Worm (Caenorhabditis elegans) whole organism, L2 larva: Measurements from ENCODE around the gene T05H4.11.
A peak's percentile ranks its signal among the peaks of the same experiment; 100 is the strongest.

Source experiments
- C34F6.9 ChIP-seq: fragments of 150-350 bp; optimal IDR thresholded peaks from 2 replicates; lab custom pipeline; 2014; ENCODE audit warnings: missing biosample characterization, missing genetic modification characterization
- F13H6.1 ChIP-seq: sonication (generic microtip); optimal IDR thresholded peaks from 2 replicates; lab custom pipeline; 2016; ENCODE audit warnings: missing genetic modification characterization, missing compliant biosample characterization
- R02D3.7 ChIP-seq: fragments of 150-350 bp; optimal IDR thresholded peaks from 2 replicates; lab custom pipeline; 2014; ENCODE audit warnings: missing biosample characterization, missing genetic modification characterization
- Y55F3AM.14 ChIP-seq: fragments of 200-800 bp; sonication (Bioruptor generic); optimal IDR thresholded peaks from 2 replicates; lab custom pipeline; 2018; ENCODE audit warnings: mild to moderate bottlenecking, missing genetic modification characterization, missing compliant biosample characterization
- aly-2 ChIP-seq: fragments of 150-350 bp; optimal IDR thresholded peaks from 2 replicates; lab custom pipeline; 2014; ENCODE audit warnings: missing biosample characterization, missing genetic modification characterization
- ama-1 ChIP-seq: fragments of 150-350 bp; optimal IDR thresholded peaks from 2 replicates; lab custom pipeline; 2018; ENCODE audit warnings: inconsistent platforms
- crh-2 ChIP-seq: sonication (generic microtip); optimal IDR thresholded peaks from 2 replicates; lab custom pipeline; 2017; ENCODE audit warnings: missing biosample characterization, missing genetic modification characterization
- egl-27 ChIP-seq: sonication (generic microtip); optimal IDR thresholded peaks from 3 replicates; lab custom pipeline; 2017; ENCODE audit warnings: missing biosample characterization, missing genetic modification reagents, missing genetic modification characterization
- elt-1 ChIP-seq: fragments of 150-350 bp; optimal IDR thresholded peaks from 2 replicates; lab custom pipeline; 2014; ENCODE audit warnings: missing biosample characterization, missing genetic modification characterization
- elt-3 ChIP-seq: sonication (generic microtip); optimal IDR thresholded peaks from 2 replicates; lab custom pipeline; 2017; ENCODE audit warnings: missing biosample characterization, missing genetic modification characterization
- fos-1 ChIP-seq: fragments of 150-350 bp; optimal IDR thresholded peaks from 2 replicates; lab custom pipeline; 2014; ENCODE audit warnings: missing biosample characterization, missing genetic modification characterization
- gmeb-1 ChIP-seq: fragments of 150-350 bp; optimal IDR thresholded peaks from 2 replicates; lab custom pipeline; 2014; ENCODE audit warnings: missing biosample characterization, missing genetic modification characterization
- lin-13 ChIP-seq: fragments of 150-350 bp; optimal IDR thresholded peaks from 2 replicates; lab custom pipeline; 2014; ENCODE audit warnings: missing biosample characterization, missing genetic modification reagents, missing genetic modification characterization
- lin-39 ChIP-seq: fragments of 150-350 bp; optimal IDR thresholded peaks from 2 replicates; lab custom pipeline; 2014; ENCODE audit warnings: missing biosample characterization, missing genetic modification reagents, missing genetic modification characterization
- lsy-2 ChIP-seq, 2 experiments: fragments of 150-350 bp in 1 of 2; sonication (generic microtip) in 1 of 2; optimal IDR thresholded peaks; 2 replicates each; lab custom pipeline; 2014 to 2017; ENCODE audit warnings: missing biosample characterization in 2 of 2, missing genetic modification characterization in 2 of 2
- mab-5 ChIP-seq: fragments of 150-350 bp; optimal IDR thresholded peaks from 2 replicates; lab custom pipeline; 2014; ENCODE audit warnings: missing biosample characterization, missing genetic modification characterization
- mbf-1 ChIP-seq: sonication (generic microtip); optimal IDR thresholded peaks from 2 replicates; lab custom pipeline; 2017; ENCODE audit warnings: missing biosample characterization, missing genetic modification characterization
- mdl-1 ChIP-seq, 2 experiments: fragments of 150-350 bp in 1 of 2; sonication (generic microtip) in 1 of 2; optimal IDR thresholded peaks; 2 replicates each; lab custom pipeline; 2017; ENCODE audit warnings: missing biosample characterization in 2 of 2, missing genetic modification characterization in 2 of 2
- nhr-23 ChIP-seq: fragments of 150-350 bp; optimal IDR thresholded peaks from 2 replicates; lab custom pipeline; 2014; ENCODE audit warnings: missing biosample characterization, missing genetic modification reagents, missing genetic modification characterization
- nhr-237 ChIP-seq: fragments of 150-350 bp; optimal IDR thresholded peaks from 2 replicates; lab custom pipeline; 2014; ENCODE audit warnings: missing biosample characterization, missing genetic modification characterization
- nhr-25 ChIP-seq: fragments of 150-350 bp; sonication (generic microtip); optimal IDR thresholded peaks from 3 replicates; lab custom pipeline; 2014; ENCODE audit warnings: missing biosample characterization, missing genetic modification characterization
- nhr-6 ChIP-seq: fragments of 150-350 bp; optimal IDR thresholded peaks from 2 replicates; lab custom pipeline; 2014; ENCODE audit warnings: missing biosample characterization, missing genetic modification characterization
- nhr-77 ChIP-seq: fragments of 150-350 bp; optimal IDR thresholded peaks from 2 replicates; lab custom pipeline; 2014; ENCODE audit warnings: missing biosample characterization, missing genetic modification characterization
- sem-4 ChIP-seq: fragments of 150-350 bp; optimal IDR thresholded peaks from 2 replicates; lab custom pipeline; 2014; ENCODE audit warnings: missing biosample characterization, missing genetic modification reagents, missing genetic modification characterization
- sma-9 ChIP-seq, 2 experiments: fragments of 150-350 bp in 1 of 2; sonication (generic microtip) in 1 of 2; optimal IDR thresholded peaks; 2 replicates each; lab custom pipeline; 2014 to 2016; ENCODE audit warnings: missing genetic modification characterization in 2 of 2, mild to moderate bottlenecking in 1 of 2, missing biosample characterization in 1 of 2, missing compliant biosample characterization in 1 of 2, missing genetic modification reagents in 1 of 2, moderate library complexity in 1 of 2
- snpc-4 ChIP-seq: fragments of 150-350 bp; optimal IDR thresholded peaks from 2 replicates; lab custom pipeline; 2014; ENCODE audit warnings: missing biosample characterization, missing genetic modification characterization
- unc-39 ChIP-seq: fragments of 150-350 bp; optimal IDR thresholded peaks from 2 replicates; lab custom pipeline; 2014; ENCODE audit warnings: missing biosample characterization, missing genetic modification characterization
- unc-62 ChIP-seq: fragments of 150-350 bp; optimal IDR thresholded peaks from 2 replicates; lab custom pipeline; 2014; ENCODE audit warnings: missing biosample characterization, missing genetic modification reagents, missing genetic modification characterization
- zag-1 ChIP-seq: fragments of 150-350 bp; optimal IDR thresholded peaks from 2 replicates; lab custom pipeline; 2014; ENCODE audit warnings: missing biosample characterization, missing genetic modification characterization
- ztf-1 ChIP-seq: fragments of 200-800 bp; sonication (Bioruptor generic); conservative IDR thresholded peaks from 2 replicates; pipeline ENCODE4 v1.3.6; 2022; ENCODE audit warnings: missing genetic modification characterization, missing compliant biosample characterization
- ztf-11 ChIP-seq: sonication (generic microtip); optimal IDR thresholded peaks from 2 replicates; lab custom pipeline; 2017; ENCODE audit warnings: missing biosample characterization, missing genetic modification characterization
- ztf-4 ChIP-seq: fragments of 150-350 bp; optimal IDR thresholded peaks from 2 replicates; lab custom pipeline; 2014; ENCODE audit warnings: missing biosample characterization, missing genetic modification characterization

Gene T05H4.11

DNA sequence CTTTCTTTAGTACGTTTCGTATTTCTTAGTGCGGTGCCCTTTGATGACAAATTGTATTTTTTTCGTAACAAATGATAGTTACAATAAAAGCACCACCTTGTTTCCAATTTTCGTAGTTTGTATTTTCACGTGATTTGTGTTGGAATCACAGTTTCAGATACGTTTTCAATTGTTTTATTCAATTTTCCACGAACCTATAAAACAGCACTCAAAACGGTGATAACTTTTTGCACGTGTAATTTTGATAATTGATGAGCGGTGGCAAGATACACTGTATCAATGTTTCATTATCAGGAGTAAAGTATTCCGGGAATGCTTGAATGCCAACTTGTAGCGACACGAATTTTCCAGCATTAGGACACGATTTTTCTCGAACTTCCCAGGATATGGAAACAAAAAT, 14.9 kb downstream of the T05H4.11 start:
- TF ChIP-seq mdl-1 (tag; optimal IDR thresholded peaks at IDR 0.05; lab: Kevin White, UChicago) (peak in 1 of 2 experiments; percentile 26), nhr-6 (tag; lab: Kevin White, UChicago) (no peak), sem-4 (tag; lab: Kevin White, UChicago) (no peak), egl-27 (no peak), fos-1 (tag; lab: Kevin White, UChicago) (peak; percentile 50), nhr-77 (no peak), crh-2 (tag; lab: Kevin White, UChicago) (peak; percentile 83), F13H6.1 (tag; lab: Kevin White, UChicago) (no peak), mab-5 (tag; lab: Kevin White, UChicago) (no peak), zag-1 (tag; lab: Kevin White, UChicago) (no peak), sma-9 (GFP tag; optimal IDR thresholded peaks at IDR 0.05; lab: Kevin White, UChicago) (peak; percentile 73), sma-9 (tag; optimal IDR thresholded peaks at IDR 0.05; lab: Kevin White, UChicago) (no peak), gmeb-1 (tag; lab: Kevin White, UChicago) (peak; percentile 20), lin-39 (tag; lab: Kevin White, UChicago) (no peak), elt-3 (no peak)
- TF ChIP-seq, all 48 proteins: peak for 5

DNA sequence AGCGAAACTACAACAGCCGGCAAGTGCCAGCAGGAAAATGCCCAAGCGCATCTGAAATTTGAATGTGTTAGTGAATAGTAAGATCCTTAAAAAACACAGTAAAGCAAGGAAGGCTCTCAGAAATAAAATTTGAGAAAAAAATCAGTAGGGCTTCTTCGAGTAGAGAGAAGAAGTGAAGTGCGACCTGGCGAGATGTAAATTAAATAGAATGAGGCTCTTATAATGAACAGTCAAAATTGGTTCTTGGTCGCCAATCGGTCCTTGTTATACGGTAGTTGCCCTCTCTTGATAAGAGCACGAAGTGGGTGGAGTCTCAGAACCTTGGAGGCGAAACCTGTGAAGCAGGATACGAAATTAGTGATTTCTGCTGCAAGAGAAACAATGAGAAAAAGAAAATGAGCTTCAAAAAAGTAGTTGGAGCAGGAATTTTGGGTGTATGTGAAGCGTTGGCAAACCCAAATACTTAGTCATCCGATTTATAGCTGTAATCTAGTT, 17.3 kb downstream of the T05H4.11 start, which contains the start of gene bcf-1:
Gene bcf-1 (minus strand): TSS at position 51 of the 495 bp plus-strand sequence.
- TF ChIP-seq nhr-25 (tag; lab: Kevin White, UChicago) (no peak), elt-3 (no peak), nhr-23 (tag; lab: Kevin White, UChicago) (no peak), aly-2 (no peak), ama-1 (lab: Kevin White, UChicago) (no peak), ztf-11 (no peak), sem-4 (tag; lab: Kevin White, UChicago) (no peak), lin-39 (tag; lab: Kevin White, UChicago) (no peak), unc-62 (GFP tag; lab: Kevin White, UChicago) (no peak), Y55F3AM.14 (GFP tag; lab: Kevin White, UChicago) (no peak), nhr-6 (tag; lab: Kevin White, UChicago) (no peak), ztf-1 (GFP tag; lab: Robert Waterston, UW) (no peak), lsy-2 (tag; optimal IDR thresholded peaks at IDR 0.05; lab: Kevin White, UChicago) (no peak), gmeb-1 (tag; lab: Kevin White, UChicago) (no peak)

DNA sequence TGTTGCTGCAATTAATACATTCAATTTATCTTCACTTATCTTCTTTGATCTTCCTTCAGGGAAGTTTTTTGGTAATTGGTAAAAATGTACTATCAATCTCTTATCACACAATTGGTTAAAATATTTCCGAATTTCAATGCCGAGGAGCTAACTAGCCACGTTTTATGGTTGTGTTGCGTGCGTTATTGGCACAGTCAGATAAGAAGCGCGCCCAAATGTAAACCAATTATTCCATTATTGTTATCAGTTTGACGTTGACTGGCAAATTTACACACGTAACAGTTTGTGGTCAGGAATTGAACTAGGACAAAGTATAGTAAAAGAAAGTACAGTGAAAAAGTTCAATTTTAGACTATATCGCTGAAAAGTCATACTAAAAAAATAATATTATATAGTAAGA, 18.5 kb downstream of the T05H4.11 start:
- TF ChIP-seq R02D3.7 (tag; lab: Kevin White, UChicago), result no peak
- peak; percentile 14 for TF ChIP-seq sma-9 (GFP tag; optimal IDR thresholded peaks at IDR 0.05; lab: Kevin White, UChicago)
- TF ChIP-seq sma-9 (tag; optimal IDR thresholded peaks at IDR 0.05; lab: Kevin White, UChicago), result no peak
- TF ChIP-seq crh-2 (tag; lab: Kevin White, UChicago), result peak; percentile 54

ce11 chrV:6400950-6401551, 25.0 kb downstream of the T05H4.11 start:
- TF ChIP-seq crh-2 (tag; lab: Kevin White, UChicago), result peak; percentile 55
- TF ChIP-seq sma-9 (GFP tag; optimal IDR thresholded peaks at IDR 0.05; lab: Kevin White, UChicago), result no peak
- TF ChIP-seq sma-9 (tag; optimal IDR thresholded peaks at IDR 0.05; lab: Kevin White, UChicago), result no peak

DNA sequence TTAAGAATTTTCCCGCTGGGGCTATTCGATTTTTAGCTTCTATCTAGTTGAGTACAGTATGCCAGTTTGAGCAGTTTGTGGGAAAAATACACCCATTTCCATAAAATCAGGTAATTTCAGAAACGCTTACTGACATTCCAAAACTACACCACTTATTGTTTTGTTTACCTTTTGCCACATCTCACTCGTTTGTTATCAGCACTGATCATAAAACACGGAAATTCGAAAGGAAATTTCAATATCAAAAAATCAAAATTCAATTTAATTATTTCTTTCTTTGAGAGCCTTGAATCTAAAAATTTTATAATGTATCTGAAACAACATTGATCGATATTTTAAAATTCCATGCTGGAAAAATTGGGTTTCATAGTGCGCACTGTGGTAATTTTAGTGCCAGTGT, 25.5 kb downstream of the T05H4.11 start:
- TF ChIP-seq C34F6.9 (tag; lab: Kevin White, UChicago) (no peak), fos-1 (tag; lab: Kevin White, UChicago) (peak; percentile 32), snpc-4 (no peak), nhr-25 (tag; lab: Kevin White, UChicago) (no peak), mab-5 (tag; lab: Kevin White, UChicago) (no peak), nhr-23 (tag; lab: Kevin White, UChicago) (no peak), crh-2 (tag; lab: Kevin White, UChicago) (peak; percentile 14)

DNA sequence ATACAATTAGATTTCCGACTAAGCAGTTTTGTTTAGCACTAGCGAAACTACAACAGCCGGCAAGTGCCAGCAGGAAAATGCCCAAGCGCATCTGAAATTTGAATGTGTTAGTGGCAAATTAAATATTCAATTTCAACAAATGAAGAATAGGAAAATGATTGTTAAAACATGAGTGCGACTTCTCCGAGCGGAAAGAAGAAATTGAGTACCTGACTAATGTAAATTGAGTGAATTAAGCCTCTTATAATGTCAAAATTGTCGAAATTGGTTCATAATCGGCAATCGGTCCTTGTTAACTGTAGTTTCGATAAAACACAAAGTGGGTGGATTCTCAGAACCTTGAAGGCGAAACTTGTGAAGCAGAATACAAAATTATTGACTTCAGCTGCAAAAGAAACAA, 26.2 kb downstream of the T05H4.11 start, which contains the start of gene gfi-1:
Gene gfi-1 (minus strand): TSS at position 101 of the 400 bp plus-strand sequence.
- TF ChIP-seq mbf-1 (tag; lab: Kevin White, UChicago) (no peak), ztf-11 (no peak), ama-1 (lab: Kevin White, UChicago) (no peak), unc-39 (tag; lab: Kevin White, UChicago) (no peak), elt-1 (tag; lab: Kevin White, UChicago) (no peak), nhr-77 (no peak), nhr-237 (tag; lab: Kevin White, UChicago) (no peak), Y55F3AM.14 (GFP tag; lab: Kevin White, UChicago) (no peak), aly-2 (no peak), zag-1 (tag; lab: Kevin White, UChicago) (no peak), ztf-4 (no peak), lin-13 (no peak)
